Worm (Caenorhabditis elegans) whole organism, late embryonic: ENCODE data around the gene ptr-18.

ENCODE experiments used
- C08G9.2 ChIP-seq: sonication (generic microtip); optimal IDR thresholded peaks from 2 replicates; lab custom pipeline; 2016; ENCODE audit warnings: mild to moderate bottlenecking, missing genetic modification characterization, moderate library complexity, missing compliant biosample characterization
- C38D4.7 ChIP-seq: fragments of 200-800 bp; sonication (Bioruptor generic); optimal IDR thresholded peaks from 2 replicates; lab custom pipeline; 2018; ENCODE audit warnings: mild to moderate bottlenecking, missing genetic modification characterization, moderate library complexity, missing compliant biosample characterization
- K02D7.2 ChIP-seq: sonication (generic microtip); optimal IDR thresholded peaks from 2 replicates; lab custom pipeline; 2017; ENCODE audit warnings: mild to moderate bottlenecking, missing genetic modification characterization, missing compliant biosample characterization
- K09A11.1 ChIP-seq: sonication (generic microtip); optimal IDR thresholded peaks from 2 replicates; lab custom pipeline; 2017; ENCODE audit warnings: antibody characterized with exemption, mild to moderate bottlenecking, missing genetic modification characterization, missing compliant biosample characterization; ENCODE audit not compliant: insufficient read depth
- T23F11.4 ChIP-seq: fragments of 200-800 bp; sonication (Bioruptor generic); optimal IDR thresholded peaks from 2 replicates; lab custom pipeline; 2018; ENCODE audit warnings: mild to moderate bottlenecking, missing genetic modification characterization, missing compliant biosample characterization
- Y22D7AL.16 ChIP-seq: sonication (generic microtip); optimal IDR thresholded peaks from 2 replicates; lab custom pipeline; 2016; ENCODE audit warnings: missing genetic modification characterization, missing compliant biosample characterization
- ahr-1 ChIP-seq: sonication (generic microtip); optimal IDR thresholded peaks from 2 replicates; lab custom pipeline; 2016; ENCODE audit warnings: missing genetic modification characterization, missing compliant biosample characterization
- ceh-14 ChIP-seq: sonication (generic microtip); optimal IDR thresholded peaks from 2 replicates; lab custom pipeline; 2016; ENCODE audit warnings: missing genotype, missing genetic modification characterization, missing compliant biosample characterization
- ceh-18 ChIP-seq: sonication (generic microtip); optimal IDR thresholded peaks from 2 replicates; lab custom pipeline; 2016; ENCODE audit warnings: missing genetic modification characterization, missing compliant biosample characterization
- ceh-22 ChIP-seq: sonication (generic microtip); optimal IDR thresholded peaks from 2 replicates; lab custom pipeline; 2017; ENCODE audit warnings: missing biosample characterization, missing genetic modification characterization
- che-1 ChIP-seq: sonication (generic microtip); optimal IDR thresholded peaks from 2 replicates; lab custom pipeline; 2016; ENCODE audit warnings: mild to moderate bottlenecking, missing genetic modification characterization, missing compliant biosample characterization
- dve-1 ChIP-seq: sonication (generic microtip); optimal IDR thresholded peaks from 2 replicates; lab custom pipeline; 2017; ENCODE audit warnings: antibody characterized with exemption, mild to moderate bottlenecking, missing genetic modification characterization, missing compliant biosample characterization
- elt-2 ChIP-seq: sonication (generic microtip); optimal IDR thresholded peaks from 2 replicates; lab custom pipeline; 2016; ENCODE audit warnings: missing genetic modification reagents, missing genetic modification characterization, missing compliant biosample characterization
- eyg-1 ChIP-seq: sonication (generic microtip); optimal IDR thresholded peaks from 2 replicates; lab custom pipeline; 2016; ENCODE audit warnings: missing genotype, missing genetic modification characterization, missing compliant biosample characterization
- fax-1 ChIP-seq: sonication (generic microtip); optimal IDR thresholded peaks from 2 replicates; lab custom pipeline; 2016; ENCODE audit warnings: missing genotype, missing genetic modification characterization, missing compliant biosample characterization
- fkh-10 ChIP-seq: fragments of 150-350 bp; optimal IDR thresholded peaks from 2 replicates; lab custom pipeline; 2014; ENCODE audit warnings: missing biosample characterization, missing genetic modification reagents, missing genetic modification characterization
- gmeb-2 ChIP-seq: sonication (generic microtip); optimal IDR thresholded peaks from 2 replicates; lab custom pipeline; 2016; ENCODE audit warnings: missing genetic modification characterization, inconsistent platforms, missing compliant biosample characterization
- hlh-13 ChIP-seq: fragments of 200-800 bp; sonication (Bioruptor generic); optimal IDR thresholded peaks from 2 replicates; lab custom pipeline; 2018; ENCODE audit warnings: mild to moderate bottlenecking, missing genetic modification characterization, missing compliant biosample characterization
- hlh-15 ChIP-seq: sonication (generic microtip); optimal IDR thresholded peaks from 2 replicates; lab custom pipeline; 2016; ENCODE audit warnings: missing genetic modification characterization, missing compliant biosample characterization
- hlh-30 ChIP-seq: sonication (generic microtip); optimal IDR thresholded peaks from 2 replicates; lab custom pipeline; 2017; ENCODE audit warnings: antibody characterized with exemption, missing genetic modification characterization, missing compliant biosample characterization; ENCODE audit not compliant: insufficient read depth
- hlh-6 ChIP-seq: sonication (generic microtip); optimal IDR thresholded peaks from 2 replicates; lab custom pipeline; 2016; ENCODE audit warnings: missing genotype, missing genetic modification characterization, missing compliant biosample characterization
- hlh-8 ChIP-seq: sonication (generic microtip); optimal IDR thresholded peaks from 2 replicates; lab custom pipeline; 2016; ENCODE audit warnings: missing genotype, missing genetic modification characterization, missing compliant biosample characterization
- lin-11 ChIP-seq: fragments of 200-800 bp; sonication (Bioruptor generic); optimal IDR thresholded peaks from 2 replicates; lab custom pipeline; 2018; ENCODE audit warnings: mild to moderate bottlenecking, missing genetic modification characterization, missing compliant biosample characterization
- nfya-1 ChIP-seq: sonication (generic microtip); optimal IDR thresholded peaks from 2 replicates; lab custom pipeline; 2017; ENCODE audit warnings: missing genetic modification characterization, mild to moderate bottlenecking, missing compliant biosample characterization, antibody characterized with exemption, moderate library complexity
- npax-4 ChIP-seq: sonication (generic microtip); optimal IDR thresholded peaks from 2 replicates; lab custom pipeline; 2016; ENCODE audit warnings: missing genetic modification characterization, missing compliant biosample characterization
- odd-2 ChIP-seq: sonication (generic microtip); optimal IDR thresholded peaks from 2 replicates; lab custom pipeline; 2017; ENCODE audit warnings: antibody characterized with exemption, mild to moderate bottlenecking, missing genetic modification characterization, missing compliant biosample characterization
- pha-4 ChIP-seq: fragments of 150-350 bp; optimal IDR thresholded peaks from 2 replicates; lab custom pipeline; 2018; ENCODE audit warnings: missing biosample characterization, missing genetic modification reagents, missing genetic modification characterization
- rnt-1 ChIP-seq: sonication (generic microtip); optimal IDR thresholded peaks from 2 replicates; lab custom pipeline; 2016; ENCODE audit warnings: missing genetic modification characterization, missing compliant biosample characterization
- tbx-2 ChIP-seq: sonication (generic microtip); optimal IDR thresholded peaks from 2 replicates; lab custom pipeline; 2016; ENCODE audit warnings: missing genetic modification characterization, missing compliant biosample characterization
- ttx-3 ChIP-seq: sonication (generic microtip); optimal IDR thresholded peaks from 2 replicates; lab custom pipeline; 2016; ENCODE audit warnings: missing genetic modification reagents, missing genetic modification characterization, missing compliant biosample characterization
- unc-42 ChIP-seq: sonication (generic microtip); optimal IDR thresholded peaks from 2 replicates; lab custom pipeline; 2016; ENCODE audit warnings: missing genotype, missing genetic modification characterization, missing compliant biosample characterization
- unc-86 ChIP-seq: sonication (generic microtip); optimal IDR thresholded peaks from 2 replicates; lab custom pipeline; 2016; ENCODE audit warnings: missing genetic modification characterization, missing compliant biosample characterization

Gene ptr-18

DNA sequence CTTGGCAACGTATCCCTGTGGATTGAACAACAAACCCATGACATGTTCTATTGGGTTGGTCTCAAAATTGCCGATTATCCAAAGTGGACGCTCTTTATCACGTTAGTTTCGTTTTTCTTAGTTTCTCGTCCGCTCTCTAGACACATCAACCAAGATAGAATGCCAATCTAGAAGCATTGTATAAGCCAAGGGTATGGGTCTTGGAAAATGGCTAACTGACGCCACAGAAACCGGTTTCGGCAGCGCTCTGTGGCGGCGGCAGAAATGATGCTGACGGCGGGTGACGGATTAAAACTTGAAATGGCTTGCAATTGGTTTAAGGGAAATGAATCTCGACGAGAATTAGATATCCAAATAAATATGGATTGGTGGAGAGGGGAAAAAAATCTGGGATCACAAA lies 243 bp downstream of the ptr-18 start:
- no peak for TF ChIP-seq hlh-6
- TF ChIP-seq C38D4.7 (GFP tag; lab: Kevin White, UChicago) = no peak
- TF ChIP-seq lin-11 (tag; lab: Kevin White, UChicago) = no peak
- no peak for TF ChIP-seq Y22D7AL.16
- TF ChIP-seq npax-4 = no peak
- TF ChIP-seq hlh-13 (GFP tag; lab: Kevin White, UChicago) = no peak
- no peak for TF ChIP-seq fax-1 (tag; lab: Kevin White, UChicago)
- no peak for TF ChIP-seq unc-86 (tag; lab: Kevin White, UChicago)
- no peak for TF ChIP-seq ceh-22 (tag; lab: Kevin White, UChicago)
- no peak for TF ChIP-seq rnt-1 (tag; lab: Kevin White, UChicago)
- no peak for TF ChIP-seq hlh-30 (tag; lab: Kevin White, UChicago)
- no peak for TF ChIP-seq T23F11.4
- TF ChIP-seq ahr-1 = no peak
- TF ChIP-seq dve-1 = no peak
- TF ChIP-seq ceh-14 (tag; lab: Kevin White, UChicago) = no peak
- no peak for TF ChIP-seq hlh-8 (tag; lab: Kevin White, UChicago)
- TF ChIP-seq nfya-1 = no peak

DNA sequence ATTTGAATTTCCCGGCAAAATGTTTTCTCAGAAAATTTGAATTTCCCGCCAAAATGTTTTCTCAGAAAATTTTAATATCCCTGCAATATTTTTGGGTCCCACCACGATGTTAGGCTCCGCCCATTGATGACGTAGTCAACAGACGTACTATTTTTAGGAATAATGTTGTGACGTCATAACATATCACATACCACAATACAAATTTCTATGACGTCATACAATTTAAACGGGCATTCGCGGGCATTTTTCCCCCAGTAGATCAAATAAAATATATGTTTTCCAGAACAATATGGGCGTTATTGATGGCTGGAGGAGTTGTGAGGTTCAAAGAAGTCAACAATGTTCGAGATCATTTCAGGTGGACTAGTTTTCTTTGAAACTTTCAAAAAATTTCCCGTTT lies 928 bp downstream of the ptr-18 start:
- TF ChIP-seq gmeb-2 (tag; lab: Kevin White, UChicago) = no peak
- no peak for TF ChIP-seq che-1 (tag; lab: Kevin White, UChicago)
- TF ChIP-seq fkh-10 = no peak
- no peak for TF ChIP-seq tbx-2
- no peak for TF ChIP-seq odd-2 (tag; lab: Kevin White, UChicago)
- no peak for TF ChIP-seq ceh-18 (tag; lab: Kevin White, UChicago)
- no peak for TF ChIP-seq ceh-22 (tag; lab: Kevin White, UChicago)
- TF ChIP-seq K09A11.1 (tag; lab: Kevin White, UChicago) = no peak
- no peak for TF ChIP-seq nfya-1

DNA sequence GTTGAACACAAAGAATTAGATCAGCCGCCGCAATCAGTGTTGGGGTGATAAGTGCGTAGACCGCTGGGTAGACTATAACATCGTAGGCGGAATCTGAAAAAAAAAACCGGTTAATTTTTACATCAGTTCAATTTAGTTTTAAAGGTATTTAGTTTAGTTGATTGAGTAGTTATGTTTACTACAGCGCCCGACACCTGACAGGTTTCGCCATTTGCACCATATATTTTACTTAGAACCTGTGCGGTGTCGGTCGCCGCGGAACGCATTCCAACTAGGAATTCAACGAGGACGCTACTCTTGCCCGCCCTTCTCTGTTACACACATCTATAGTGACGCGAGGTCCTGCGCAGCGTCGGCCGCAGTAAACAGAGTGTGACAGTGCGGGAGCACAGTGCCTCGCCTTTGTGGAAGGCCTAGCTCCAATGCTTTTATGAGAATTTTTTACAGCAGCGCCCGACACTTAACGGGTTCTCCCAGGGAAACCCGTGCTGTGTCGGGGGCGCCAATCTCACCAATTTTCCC lies 3.2 kb downstream of the ptr-18 start:
- TF ChIP-seq hlh-6 (peak; percentile 20), odd-2 (tag; lab: Kevin White, UChicago) (no peak)

DNA sequence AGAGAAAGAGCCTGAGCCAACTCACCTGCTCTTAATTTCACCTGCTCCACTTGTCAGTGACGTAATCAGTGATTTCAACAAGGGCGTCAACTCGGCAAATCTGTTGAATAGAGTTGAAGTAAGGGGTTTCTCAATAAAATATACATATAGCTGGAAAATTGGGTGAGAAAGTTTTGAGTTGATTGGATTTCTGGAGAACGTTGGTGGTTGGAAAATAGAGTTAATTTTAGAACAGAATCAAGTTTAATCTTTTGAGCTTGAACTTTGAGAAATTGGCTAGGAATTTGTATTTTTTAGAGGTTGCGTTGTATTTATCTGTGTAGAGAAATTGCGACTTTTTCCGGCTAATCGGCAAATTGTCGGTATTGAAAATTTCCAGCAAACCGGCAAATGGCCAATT lies 4.3 kb downstream of the ptr-18 start, which contains the start of gene Y38F1A.4:
Gene Y38F1A.4 (minus strand): TSS at position 101 of the 400 bp plus-strand sequence.
- TF ChIP-seq unc-42 (no peak), ceh-22 (tag; lab: Kevin White, UChicago) (no peak), eyg-1 (tag; lab: Kevin White, UChicago) (no peak), elt-2 (tag; lab: Kevin White, UChicago) (no peak), Y22D7AL.16 (no peak), pha-4 (tag; lab: Kevin White, UChicago) (no peak), K02D7.2 (tag; lab: Kevin White, UChicago) (no peak), K09A11.1 (tag; lab: Kevin White, UChicago) (no peak)

DNA sequence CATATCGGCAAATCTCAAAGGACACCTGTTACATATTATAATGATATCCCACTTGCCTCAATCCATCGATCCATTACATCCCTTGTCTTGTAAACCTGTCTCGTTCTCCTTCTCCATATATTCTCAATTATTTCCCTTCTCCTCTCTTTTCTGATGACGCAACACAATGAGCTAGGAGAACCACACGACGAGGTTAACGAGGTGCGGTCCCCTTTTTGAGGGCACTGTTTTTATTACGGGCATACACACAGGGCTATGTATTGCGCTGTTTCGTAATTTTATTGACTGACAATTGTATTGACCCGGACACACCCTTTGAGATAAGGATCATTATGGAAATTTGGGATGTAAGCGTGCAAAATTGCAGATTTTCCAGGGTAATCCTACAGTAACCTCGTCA lies 13.3 kb downstream of the ptr-18 start:
- no peak for TF ChIP-seq rnt-1 (tag; lab: Kevin White, UChicago)
- no peak for TF ChIP-seq ttx-3 (tag; lab: Kevin White, UChicago)
- TF ChIP-seq K02D7.2 (tag; lab: Kevin White, UChicago) = no peak
- no peak for TF ChIP-seq odd-2 (tag; lab: Kevin White, UChicago)
- no peak for TF ChIP-seq fkh-10
- no peak for TF ChIP-seq nfya-1
- no peak for TF ChIP-seq C08G9.2 (tag; lab: Kevin White, UChicago)

DNA sequence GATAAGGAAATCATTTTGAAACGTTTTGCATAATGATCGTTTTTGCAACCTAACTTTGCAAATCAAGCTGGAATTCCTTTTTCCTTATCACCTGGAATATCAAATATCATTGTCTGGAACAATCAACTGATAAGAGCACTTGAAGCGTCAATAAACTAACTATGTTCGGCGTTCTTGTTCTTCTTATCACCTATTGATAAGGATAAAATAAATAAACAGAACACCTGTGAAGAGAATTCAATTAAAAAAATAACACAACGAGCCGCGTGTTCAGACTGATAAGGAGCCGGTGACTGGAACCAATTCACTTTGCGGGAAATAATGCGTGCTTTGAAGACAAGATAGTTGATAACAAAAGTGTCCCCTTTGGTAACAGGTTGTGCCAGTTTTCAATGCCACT lies 14.9 kb downstream of the ptr-18 start, which contains the start of gene cyd-1:
Gene cyd-1 (plus strand): TSS at position 380 of the 400 bp plus-strand sequence.
- TF ChIP-seq hlh-15 (tag; lab: Kevin White, UChicago) (no peak), C38D4.7 (GFP tag; lab: Kevin White, UChicago) (no peak), odd-2 (tag; lab: Kevin White, UChicago) (no peak), elt-2 (tag; lab: Kevin White, UChicago) (peak; percentile 99)
